Worm (Caenorhabditis elegans) whole organism, L2 larva: Measurements from ENCODE around the gene col-157.

ENCODE experiments used
- ZK546.5 ChIP-seq: sonication (generic microtip); optimal IDR thresholded peaks from 2 replicates; lab custom pipeline; 2017; ENCODE audit warnings: missing biosample characterization, missing genetic modification characterization
- ceh-16 ChIP-seq: fragments of 150-350 bp; optimal IDR thresholded peaks from 2 replicates; lab custom pipeline; 2014; ENCODE audit warnings: missing biosample characterization, missing genetic modification characterization
- lin-39 ChIP-seq: fragments of 150-350 bp; optimal IDR thresholded peaks from 2 replicates; lab custom pipeline; 2014; ENCODE audit warnings: missing biosample characterization, missing genetic modification reagents, missing genetic modification characterization
- nhr-129 ChIP-seq: fragments of 150-350 bp; optimal IDR thresholded peaks from 2 replicates; lab custom pipeline; 2014; ENCODE audit warnings: missing biosample characterization, missing genetic modification characterization
- nhr-237 ChIP-seq: fragments of 150-350 bp; optimal IDR thresholded peaks from 2 replicates; lab custom pipeline; 2014; ENCODE audit warnings: missing biosample characterization, missing genetic modification characterization
- zag-1 ChIP-seq: fragments of 150-350 bp; optimal IDR thresholded peaks from 2 replicates; lab custom pipeline; 2014; ENCODE audit warnings: missing biosample characterization, missing genetic modification characterization
- ztf-4 ChIP-seq: fragments of 150-350 bp; optimal IDR thresholded peaks from 2 replicates; lab custom pipeline; 2014; ENCODE audit warnings: missing biosample characterization, missing genetic modification characterization

- TF ChIP-seq ceh-16 (tag; lab: Kevin White, UChicago): no peak
- TF ChIP-seq lin-39 (tag; lab: Kevin White, UChicago): no peak
- TF ChIP-seq ztf-4 (tag; lab: Kevin White, UChicago): no peak
- no peak for TF ChIP-seq zag-1
- TF ChIP-seq nhr-129 (tag; lab: Kevin White, UChicago): no peak
- TF ChIP-seq nhr-237 (tag; lab: Kevin White, UChicago): no peak
- TF ChIP-seq ZK546.5: no peak
These were observed 33.9 kb downstream of the col-157 start, which contains the start of gene C55A6.4 for ce11 chrV:11517789-11518188.
